Worm (Caenorhabditis elegans) whole organism, L4 larva: ENCODE measurements around the gene him-10.

Experiments used
- F37D6.2 ChIP-seq: sonication (generic microtip); optimal IDR thresholded peaks from 2 replicates; lab custom pipeline; 2016; ENCODE audit warnings: mild to moderate bottlenecking, missing genetic modification characterization, missing compliant biosample characterization
- F49E8.2 ChIP-seq: sonication (generic microtip); optimal IDR thresholded peaks from 2 replicates; lab custom pipeline; 2016; ENCODE audit warnings: missing compliant biosample characterization, mild to moderate bottlenecking, missing genetic modification characterization, borderline replicate concordance
- R02D3.7 ChIP-seq: fragments of 150-350 bp; sonication (generic microtip); optimal IDR thresholded peaks from 3 replicates; lab custom pipeline; 2014; ENCODE audit warnings: missing biosample characterization, missing genetic modification characterization
- T26A8.4 ChIP-seq: fragments of 200-800 bp; sonication (Bioruptor generic); IDR thresholded peaks from 2 replicates; pipeline ENCODE4 v1.3.6; 2022; ENCODE audit warnings: missing genetic modification characterization, missing compliant biosample characterization
- Y105C5A.15 ChIP-seq: fragments of 200-800 bp; sonication (Bioruptor generic); IDR thresholded peaks from 2 replicates; pipeline ENCODE4 v1.3.6; 2022; ENCODE audit warnings: missing genetic modification characterization, missing compliant biosample characterization
- ZK337.2 ChIP-seq: fragments of 200-800 bp; sonication (Bioruptor generic); IDR thresholded peaks from 2 replicates; pipeline ENCODE4 v1.3.6; 2022; ENCODE audit warnings: missing genetic modification reagents, missing genetic modification characterization, missing compliant biosample characterization
- ama-1 ChIP-seq: fragments of 150-350 bp; optimal IDR thresholded peaks from 2 replicates; lab custom pipeline; 2014; ENCODE audit warnings: inconsistent platforms, mixed read lengths
- ceh-20 ChIP-seq: fragments of 200-800 bp; sonication (Bioruptor generic); IDR thresholded peaks from 2 replicates; pipeline ENCODE4 v1.3.6; 2022; ENCODE audit warnings: missing genetic modification reagents, missing genetic modification characterization, missing compliant biosample characterization
- ceh-28 ChIP-seq: fragments of 150-350 bp; optimal IDR thresholded peaks from 2 replicates; lab custom pipeline; 2014; ENCODE audit warnings: missing biosample characterization, missing genetic modification reagents, missing genetic modification characterization
- ceh-44 ChIP-seq: fragments of 200-800 bp; sonication (Bioruptor generic); IDR thresholded peaks from 2 replicates; pipeline ENCODE4 v1.3.6; 2022; ENCODE audit warnings: missing genetic modification reagents, missing genetic modification characterization, missing compliant biosample characterization
- ceh-62 ChIP-seq: sonication (generic microtip); optimal IDR thresholded peaks from 2 replicates; lab custom pipeline; 2017; ENCODE audit warnings: missing biosample characterization, missing genetic modification characterization
- daf-16 ChIP-seq, 3 experiments: sonication (generic microtip); optimal IDR thresholded peaks; 2 replicates each; lab custom pipeline; 2016 to 2017; ENCODE audit warnings: missing genetic modification characterization in 3 of 3, missing genetic modification reagents in 3 of 3, mild to moderate bottlenecking in 2 of 3, missing compliant biosample characterization in 2 of 3, missing biosample characterization in 1 of 3, moderate library complexity in 1 of 3
- daf-8 ChIP-seq: fragments of 200-800 bp; sonication (Bioruptor generic); IDR thresholded peaks from 2 replicates; pipeline ENCODE4 v1.3.6; 2022; ENCODE audit warnings: missing genetic modification characterization, missing compliant biosample characterization
- dmd-8 ChIP-seq: fragments of 200-800 bp; sonication (Bioruptor generic); IDR thresholded peaks from 2 replicates; pipeline ENCODE4 v1.3.6; 2022; ENCODE audit warnings: missing genetic modification characterization, missing compliant biosample characterization
- dmd-9 ChIP-seq: fragments of 200-800 bp; sonication (Bioruptor generic); IDR thresholded peaks from 2 replicates; pipeline ENCODE4 v1.3.6; 2022; ENCODE audit warnings: missing genetic modification reagents, missing genetic modification characterization, missing compliant biosample characterization
- egl-27 ChIP-seq: sonication (generic microtip); optimal IDR thresholded peaks from 3 replicates; lab custom pipeline; 2017; ENCODE audit warnings: missing biosample characterization, missing genetic modification reagents, missing genetic modification characterization
- hif-1 ChIP-seq, 2 experiments: sonication (generic microtip); optimal IDR thresholded peaks; 2 replicates each; lab custom pipeline; 2016 to 2017; ENCODE audit warnings: missing compliant biosample characterization in 2 of 2, missing genetic modification characterization in 2 of 2, missing genetic modification reagents in 2 of 2, missing genotype in 2 of 2, mild to moderate bottlenecking in 1 of 2
- lin-1 ChIP-seq: fragments of 200-800 bp; sonication (Bioruptor generic); IDR thresholded peaks from 2 replicates; pipeline ENCODE4 v1.3.6; 2022; ENCODE audit warnings: missing genetic modification reagents, missing genetic modification characterization, missing compliant biosample characterization
- lin-13 ChIP-seq: fragments of 150-350 bp; optimal IDR thresholded peaks from 2 replicates; lab custom pipeline; 2014; ENCODE audit warnings: missing biosample characterization, missing genetic modification reagents, missing genetic modification characterization
- lin-29 ChIP-seq: fragments of 200-800 bp; sonication (Bioruptor generic); IDR thresholded peaks from 2 replicates; pipeline ENCODE4 v1.3.6; 2022; ENCODE audit warnings: missing genetic modification reagents, missing genetic modification characterization, missing compliant biosample characterization
- lin-38 ChIP-seq: fragments of 200-800 bp; sonication (Bioruptor generic); IDR thresholded peaks from 2 replicates; pipeline ENCODE4 v1.3.6; 2022; ENCODE audit warnings: missing genetic modification reagents, missing genetic modification characterization, missing compliant biosample characterization
- lin-39 ChIP-seq: fragments of 150-350 bp; optimal IDR thresholded peaks from 2 replicates; lab custom pipeline; 2014; ENCODE audit warnings: missing biosample characterization, missing genetic modification reagents, missing genetic modification characterization
- lsy-2 ChIP-seq, 2 experiments: fragments of 150-350 bp in 1 of 2; sonication (generic microtip) in 1 of 2; optimal IDR thresholded peaks; 2 replicates each; lab custom pipeline; 2014 to 2017; ENCODE audit warnings: missing biosample characterization in 2 of 2, missing genetic modification characterization in 2 of 2
- mdl-1 ChIP-seq, 2 experiments: fragments of 150-350 bp in 1 of 2; sonication (generic microtip) in 1 of 2; optimal IDR thresholded peaks; 2 replicates each; lab custom pipeline; 2014 to 2017; ENCODE audit warnings: missing biosample characterization in 2 of 2, missing genetic modification characterization in 2 of 2
- mep-1 ChIP-seq: fragments of 150-350 bp; sonication (generic microtip); optimal IDR thresholded peaks from 3 replicates; lab custom pipeline; 2014; ENCODE audit warnings: missing biosample characterization, missing genetic modification characterization
- mes-2 ChIP-seq: sonication (generic microtip); optimal IDR thresholded peaks from 2 replicates; lab custom pipeline; 2016; ENCODE audit warnings: missing genotype, mild to moderate bottlenecking, missing genetic modification characterization, missing compliant biosample characterization; ENCODE audit not compliant: poor library complexity, severe bottlenecking
- mxl-2 ChIP-seq: fragments of 200-800 bp; sonication (Bioruptor generic); conservative IDR thresholded peaks from 2 replicates; pipeline ENCODE4 v1.3.6; 2022; ENCODE audit warnings: missing genetic modification reagents, missing genetic modification characterization, missing compliant biosample characterization
- nhr-11 ChIP-seq: fragments of 150-350 bp; optimal IDR thresholded peaks from 2 replicates; lab custom pipeline; 2014; ENCODE audit warnings: missing biosample characterization, missing genetic modification characterization
- nhr-237 ChIP-seq: sonication (generic microtip); optimal IDR thresholded peaks from 2 replicates; lab custom pipeline; 2017; ENCODE audit warnings: missing biosample characterization, missing genetic modification characterization
- nhr-25 ChIP-seq: sonication (generic microtip); optimal IDR thresholded peaks from 2 replicates; lab custom pipeline; 2017; ENCODE audit warnings: missing genetic modification characterization, mild to moderate bottlenecking, missing compliant biosample characterization, antibody characterized with exemption, moderate library complexity, borderline replicate concordance; ENCODE audit not compliant: insufficient read depth
- pha-4 ChIP-seq, 2 experiments: fragments of 150-350 bp in 1 of 2; fragments of 200-800 bp in 1 of 2; sonication (Bioruptor generic) in 1 of 2; IDR thresholded peaks in 1 of 2; optimal IDR thresholded peaks in 1 of 2; 2 replicates each; pipeline versions ENCODE4 v1.3.6 to Lab custom; 2014 to 2022; ENCODE audit warnings: missing genetic modification characterization in 2 of 2, missing genetic modification reagents in 2 of 2, missing biosample characterization in 1 of 2, missing compliant biosample characterization in 1 of 2
- php-3 ChIP-seq: fragments of 200-800 bp; sonication (Bioruptor generic); IDR thresholded peaks from 2 replicates; pipeline ENCODE4 v1.3.6; 2022; ENCODE audit warnings: missing genetic modification reagents, missing genetic modification characterization, missing compliant biosample characterization
- set-16 ChIP-seq: fragments of 200-800 bp; sonication (Bioruptor generic); IDR thresholded peaks from 2 replicates; pipeline ENCODE4 v1.3.6; 2022; ENCODE audit warnings: missing genetic modification reagents, missing genetic modification characterization, missing compliant biosample characterization
- skn-1 ChIP-seq: fragments of 150-350 bp; optimal IDR thresholded peaks from 2 replicates; lab custom pipeline; 2014; ENCODE audit warnings: missing biosample characterization, missing genetic modification characterization
- snpc-1.2 ChIP-seq: fragments of 200-800 bp; sonication (Bioruptor generic); IDR thresholded peaks from 2 replicates; pipeline ENCODE4 v1.3.6; 2022; ENCODE audit warnings: missing genetic modification reagents, missing genetic modification characterization, missing compliant biosample characterization
- snpc-4 ChIP-seq: fragments of 150-350 bp; optimal IDR thresholded peaks from 2 replicates; lab custom pipeline; 2014; ENCODE audit warnings: missing biosample characterization, missing genetic modification characterization
- spr-1 ChIP-seq: sonication (generic microtip); optimal IDR thresholded peaks from 2 replicates; lab custom pipeline; 2016; ENCODE audit warnings: mild to moderate bottlenecking, missing genetic modification characterization, missing compliant biosample characterization
- tra-1 ChIP-seq: fragments of 200-800 bp; sonication (Bioruptor generic); IDR thresholded peaks from 2 replicates; pipeline ENCODE4 v1.3.6; 2022; ENCODE audit warnings: missing genetic modification reagents, missing genetic modification characterization, missing compliant biosample characterization
- unc-130 ChIP-seq: sonication (generic microtip); optimal IDR thresholded peaks from 2 replicates; lab custom pipeline; 2016; ENCODE audit warnings: missing genetic modification reagents, missing genetic modification characterization, missing compliant biosample characterization
- unc-62 ChIP-seq, 3 experiments: fragments of 150-350 bp in 1 of 3; sonication (generic microtip); optimal IDR thresholded peaks in 2 of 3; peaks in 1 of 3; 1 replicate in 1 of 3; 2 replicates in 2 of 3; lab custom pipeline; 2014 to 2017; ENCODE audit warnings: missing biosample characterization in 3 of 3, missing genetic modification characterization in 3 of 3, missing genetic modification reagents in 3 of 3, missing genotype in 1 of 3
- zag-1 ChIP-seq: fragments of 150-350 bp; optimal IDR thresholded peaks from 2 replicates; lab custom pipeline; 2014; ENCODE audit warnings: missing biosample characterization, missing genetic modification characterization
- zfp-2 ChIP-seq: sonication (generic microtip); optimal IDR thresholded peaks from 2 replicates; lab custom pipeline; 2016; ENCODE audit warnings: mild to moderate bottlenecking, missing genetic modification characterization, missing compliant biosample characterization
- zfp-3 ChIP-seq: fragments of 200-800 bp; sonication (Bioruptor generic); conservative IDR thresholded peaks from 2 replicates; pipeline ENCODE4 v1.3.6; 2022; ENCODE audit warnings: missing genetic modification reagents, missing genetic modification characterization, missing compliant biosample characterization
- zip-11 ChIP-seq: fragments of 200-800 bp; sonication (Bioruptor generic); IDR thresholded peaks from 2 replicates; pipeline ENCODE4 v1.3.6; 2022; ENCODE audit warnings: missing genetic modification characterization, missing compliant biosample characterization

him-10 gene

DNA sequence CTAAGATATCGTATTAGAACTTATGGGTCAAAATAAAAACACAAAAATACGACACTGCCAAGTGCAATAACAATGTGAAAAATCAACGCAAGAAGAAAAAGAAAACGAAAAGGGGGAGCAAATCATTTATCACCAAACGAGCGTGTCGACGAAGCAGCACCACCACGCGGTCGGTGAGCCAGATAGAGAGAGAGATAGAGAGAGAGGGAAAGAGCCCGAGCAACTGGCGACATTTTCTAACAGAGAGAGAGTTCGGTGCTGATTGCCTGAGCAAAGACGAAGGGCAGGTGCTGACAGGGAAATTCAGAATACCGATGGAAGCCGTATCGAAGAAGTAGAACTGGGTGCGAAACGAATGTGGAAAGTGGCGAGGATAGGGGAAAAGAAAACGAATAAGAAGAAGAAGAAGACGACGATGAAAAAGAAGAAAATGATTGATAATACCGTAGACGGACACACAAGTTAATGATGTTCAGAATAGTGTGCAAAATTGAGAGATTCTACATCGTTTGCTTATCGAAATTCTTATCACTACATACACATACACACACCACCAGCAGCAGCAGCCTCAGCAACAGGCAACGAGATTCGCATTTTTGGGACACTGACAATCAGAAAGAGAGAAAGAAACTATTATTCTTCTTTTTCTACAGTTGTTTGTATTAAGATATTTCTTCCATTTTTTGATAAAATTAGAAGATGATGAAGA lies 32.3 kb downstream of the him-10 start (continued):
- TF ChIP-seq nhr-11: peak; percentile 25
- no peak for TF ChIP-seq ZK337.2 (GFP tag; lab: Robert Waterston, UW)
- no peak for TF ChIP-seq T26A8.4 (GFP tag; lab: Robert Waterston, UW)
- TF ChIP-seq zfp-2 (tag; lab: Kevin White, UChicago): no peak
- peak; percentile 41; the same call in 1 of the 2 replicates for TF ChIP-seq tra-1
- TF ChIP-seq set-16 (GFP tag; lab: Robert Waterston, UW): peak; percentile 50
- TF ChIP-seq Y105C5A.15 (GFP tag; lab: Robert Waterston, UW): no peak
- no peak for TF ChIP-seq ama-1 (lab: Kevin White, UChicago)
- TF ChIP-seq dmd-9 (GFP tag; lab: Robert Waterston, UW): no peak
- TF ChIP-seq spr-1 (tag; lab: Kevin White, UChicago): no peak
- TF ChIP-seq ceh-20: peak; percentile 13; the same call in 1 of the 2 replicates
- peak in 1 of 2 experiments; percentile 88 for TF ChIP-seq unc-62 (GFP tag; optimal IDR thresholded peaks at IDR 0.05 in 1 of 2; lab: Kevin White, UChicago)
- no peak for TF ChIP-seq unc-62 (tag; optimal IDR thresholded peaks at IDR 0.05; lab: Kevin White, UChicago)
- TF ChIP-seq dmd-8: no peak
- TF ChIP-seq skn-1 (tag; lab: Kevin White, UChicago): no peak
- no peak for TF ChIP-seq pha-4 (GFP tag; IDR thresholded peaks at IDR 0.05; lab: Robert Waterston, UW)
- TF ChIP-seq pha-4 (tag; optimal IDR thresholded peaks at IDR 0.05; lab: Kevin White, UChicago): no peak
- no peak for TF ChIP-seq snpc-4 (tag; lab: Kevin White, UChicago)
- no peak for TF ChIP-seq R02D3.7 (tag; lab: Kevin White, UChicago)
- TF ChIP-seq mxl-2 (GFP tag; lab: Robert Waterston, UW): no peak
- peak; percentile 27 for TF ChIP-seq mep-1 (tag; lab: Kevin White, UChicago)
- TF ChIP-seq daf-16 (GFP tag; optimal IDR thresholded peaks at IDR 0.05; lab: Kevin White, UChicago): peak in 1 of 2 experiments; percentile 1
- peak; percentile 69 for TF ChIP-seq daf-16 (tag; optimal IDR thresholded peaks at IDR 0.05; lab: Kevin White, UChicago)
- TF ChIP-seq mdl-1 (tag; optimal IDR thresholded peaks at IDR 0.05; lab: Kevin White, UChicago): peak in 1 of 2 experiments; percentile 31
- TF ChIP-seq hif-1 (tag; optimal IDR thresholded peaks at IDR 0.05; lab: Kevin White, UChicago): no peak
- TF ChIP-seq mes-2 (tag; lab: Kevin White, UChicago): peak; percentile 66
- TF ChIP-seq lin-29 (GFP tag; lab: Robert Waterston, UW): no peak
- TF ChIP-seq ceh-62: no peak
- TF ChIP-seq nhr-237 (tag; lab: Kevin White, UChicago): no peak
- TF ChIP-seq snpc-1.2 (GFP tag; lab: Robert Waterston, UW): no peak
- no peak for TF ChIP-seq zfp-3
- TF ChIP-seq lsy-2 (tag; optimal IDR thresholded peaks at IDR 0.05; lab: Kevin White, UChicago): peak in 1 of 2 experiments; percentile 23
- 0 out of 2 replicates have a peak, but pooled peaks have one; percentile 44 for TF ChIP-seq lin-1 (GFP tag; lab: Robert Waterston, UW)
- TF ChIP-seq unc-130 (GFP tag; lab: Kevin White, UChicago): no peak
- TF ChIP-seq lin-13 (GFP tag; lab: Kevin White, UChicago): no peak

DNA sequence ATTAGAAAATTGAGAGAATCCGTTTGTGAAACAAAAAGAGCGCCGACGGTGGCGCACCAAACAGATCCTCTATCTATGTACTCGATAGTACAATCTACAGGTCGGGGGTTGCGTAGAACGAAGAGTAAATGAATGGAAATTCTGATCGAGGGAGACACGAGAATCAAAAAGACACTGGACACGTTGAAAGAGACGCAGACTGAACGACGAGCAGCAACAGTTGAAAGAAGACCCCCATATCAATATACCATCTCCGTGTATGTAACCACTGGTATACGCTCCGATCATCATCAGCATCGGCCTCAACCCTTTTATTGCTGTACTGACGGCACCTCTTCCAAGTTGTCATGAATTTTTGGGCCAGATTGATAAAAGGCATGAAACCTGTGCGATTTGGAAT lies 33.2 kb downstream of the him-10 start:
- TF ChIP-seq T26A8.4 (GFP tag; lab: Robert Waterston, UW) (no peak), mdl-1 (tag; optimal IDR thresholded peaks at IDR 0.05; lab: Kevin White, UChicago) (peak in 1 of 2 experiments; percentile 2), daf-16 (GFP tag; optimal IDR thresholded peaks at IDR 0.05; lab: Kevin White, UChicago) (no peak), daf-16 (tag; optimal IDR thresholded peaks at IDR 0.05; lab: Kevin White, UChicago) (peak; percentile 30), zip-11 (GFP tag; lab: Robert Waterston, UW) (no peak), nhr-237 (tag; lab: Kevin White, UChicago) (no peak), php-3 (no peak), daf-8 (GFP tag; lab: Robert Waterston, UW) (no peak), lin-38 (GFP tag; lab: Robert Waterston, UW) (no peak), unc-62 (GFP tag; optimal IDR thresholded peaks at IDR 0.05 in 1 of 2; lab: Kevin White, UChicago) (peak in 1 of 2 experiments; percentile 86), unc-62 (tag; optimal IDR thresholded peaks at IDR 0.05; lab: Kevin White, UChicago) (no peak), F37D6.2 (no peak), lin-39 (no peak), F49E8.2 (no peak), zag-1 (tag; lab: Kevin White, UChicago) (no peak), egl-27 (tag; lab: Kevin White, UChicago) (no peak), snpc-1.2 (GFP tag; lab: Robert Waterston, UW) (no peak), ceh-28 (tag; lab: Kevin White, UChicago) (no peak), ceh-44 (GFP tag; lab: Robert Waterston, UW) (no peak), nhr-25 (tag; lab: Kevin White, UChicago) (no peak)
